Fruit fly (Drosophila melanogaster): ENCODE measurements around the gene CG13461.

The CG13461 gene

DNA sequence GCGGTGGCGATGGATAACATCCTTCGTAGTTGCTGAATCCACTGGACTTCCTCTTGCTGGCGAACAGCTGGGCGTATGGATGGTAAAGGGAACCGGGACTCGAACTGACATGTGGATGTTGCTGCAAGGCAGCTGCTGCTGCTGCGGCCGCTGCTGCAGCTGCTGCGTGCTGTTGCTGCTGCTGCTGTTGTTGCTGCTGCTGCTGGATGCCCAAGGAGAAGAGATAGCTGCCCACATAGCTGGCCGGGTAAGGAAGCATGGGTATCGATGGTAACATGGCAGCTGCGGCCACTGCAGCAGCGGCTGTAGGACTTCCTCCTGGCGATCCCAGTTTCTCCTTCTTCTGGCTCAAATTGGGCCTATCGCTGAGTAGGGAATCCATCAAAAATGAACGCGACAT is 8.8 kb downstream of the CG13461 start:
- TF ChIP-seq CG8632 (GFP tag; optimal IDR thresholded peaks at IDR 0.05), result no peak
- TF ChIP-seq Met (GFP tag; optimal IDR thresholded peaks at IDR 0.05), result no peak
- no peak for TF ChIP-seq Smox (GFP tag; optimal IDR thresholded peaks at IDR 0.05)
- no peak for TF ChIP-seq dac (GFP tag; optimal IDR thresholded peaks at IDR 0.05)
- no peak for TF ChIP-seq CG16779 (tag; optimal IDR thresholded peaks at IDR 0.05)
- TF ChIP-seq CG34406 (GFP tag; optimal IDR thresholded peaks at IDR 0.05), result no peak
- no peak for TF ChIP-seq svp (GFP tag)
- TF ChIP-seq fd85E (GFP tag; optimal IDR thresholded peaks at IDR 0.05), result no peak
- TF ChIP-seq Ets96B (tag; optimal IDR thresholded peaks at IDR 0.05), result no peak
- TF ChIP-seq CG11294 (GFP tag; IDR thresholded peaks at IDR 0.05), result no peak
- TF ChIP-seq Sox102F (GFP tag; optimal IDR thresholded peaks at IDR 0.05), result no peak
- TF ChIP-seq Blimp-1 (GFP tag; optimal IDR thresholded peaks at IDR 0.05), result no peak
- no peak for TF ChIP-seq eg (GFP tag; IDR thresholded peaks at IDR 0.05)
- TF ChIP-seq ss (GFP tag; optimal IDR thresholded peaks at IDR 0.05), result no peak
- no peak for TF ChIP-seq CG11902 (GFP tag; optimal IDR thresholded peaks at IDR 0.05)
- TF ChIP-seq Ets21C (GFP tag; optimal IDR thresholded peaks at IDR 0.05), result no peak
- TF ChIP-seq Eip93F (GFP tag; optimal IDR thresholded peaks at IDR 0.05), result no peak
- no peak for TF ChIP-seq fkh (GFP tag; optimal IDR thresholded peaks at IDR 0.05)

DNA sequence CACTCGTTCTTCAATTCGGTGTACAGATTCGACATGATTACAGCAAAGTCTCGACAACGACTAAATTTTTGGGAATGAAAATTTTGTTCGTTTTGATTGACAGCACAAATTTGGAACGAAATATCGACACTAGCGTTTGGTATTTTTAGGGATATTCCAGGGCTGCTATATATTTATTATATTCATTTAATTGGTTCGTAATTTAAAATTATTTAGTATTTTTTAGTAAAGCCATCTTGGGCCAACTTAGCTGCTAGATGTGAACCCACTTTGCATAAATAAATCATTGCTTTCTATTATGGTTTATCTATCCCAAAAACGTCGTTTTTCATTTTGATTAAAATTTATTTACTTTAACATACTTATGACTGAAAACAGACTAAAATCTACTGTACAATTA is 9.8 kb downstream of the CG13461 start, which contains the start of gene Rpn12R:
TSS of gene Rpn12R (minus strand) at position 101 of the 400 bp plus-strand sequence.
- TF ChIP-seq pdm3 (GFP tag; optimal IDR thresholded peaks at IDR 0.05), result no peak
- TF ChIP-seq salr (GFP tag; optimal IDR thresholded peaks at IDR 0.05), result no peak
- TF ChIP-seq Hr39 (GFP tag; optimal IDR thresholded peaks at IDR 0.05), result no peak
- TF ChIP-seq CG8119 (GFP tag; IDR thresholded peaks at IDR 0.05), result no peak
- TF ChIP-seq CG34406 (GFP tag; optimal IDR thresholded peaks at IDR 0.05), result no peak
- TF ChIP-seq svp (GFP tag), result no peak
- TF ChIP-seq Sox14 (GFP tag; optimal IDR thresholded peaks at IDR 0.05), result no peak
- TF ChIP-seq vri (GFP tag; optimal IDR thresholded peaks at IDR 0.05), result no peak
- TF ChIP-seq net (GFP tag; optimal IDR thresholded peaks at IDR 0.05), result no peak
- no peak for TF ChIP-seq Ets96B (tag; optimal IDR thresholded peaks at IDR 0.05)
- TF ChIP-seq cyc (GFP tag; optimal IDR thresholded peaks at IDR 0.05), result no peak
- TF ChIP-seq CG15336 (GFP tag; IDR thresholded peaks at IDR 0.05), result no peak
- no peak for TF ChIP-seq Hr4 (GFP tag; optimal IDR thresholded peaks at IDR 0.05)
- no peak for TF ChIP-seq Sox15 (GFP tag; optimal IDR thresholded peaks at IDR 0.05)
- TF ChIP-seq CG16779 (tag; optimal IDR thresholded peaks at IDR 0.05), result no peak
- no peak for TF ChIP-seq CG7368 (GFP tag; optimal IDR thresholded peaks at IDR 0.05)
- no peak for TF ChIP-seq Eip75B (GFP tag; optimal IDR thresholded peaks at IDR 0.05)
- no peak for TF ChIP-seq CG6163 (GFP tag; IDR thresholded peaks at IDR 0.05)
- TF ChIP-seq CG11294 (GFP tag; IDR thresholded peaks at IDR 0.05), result no peak
- TF ChIP-seq ss (GFP tag; optimal IDR thresholded peaks at IDR 0.05), result no peak

DNA sequence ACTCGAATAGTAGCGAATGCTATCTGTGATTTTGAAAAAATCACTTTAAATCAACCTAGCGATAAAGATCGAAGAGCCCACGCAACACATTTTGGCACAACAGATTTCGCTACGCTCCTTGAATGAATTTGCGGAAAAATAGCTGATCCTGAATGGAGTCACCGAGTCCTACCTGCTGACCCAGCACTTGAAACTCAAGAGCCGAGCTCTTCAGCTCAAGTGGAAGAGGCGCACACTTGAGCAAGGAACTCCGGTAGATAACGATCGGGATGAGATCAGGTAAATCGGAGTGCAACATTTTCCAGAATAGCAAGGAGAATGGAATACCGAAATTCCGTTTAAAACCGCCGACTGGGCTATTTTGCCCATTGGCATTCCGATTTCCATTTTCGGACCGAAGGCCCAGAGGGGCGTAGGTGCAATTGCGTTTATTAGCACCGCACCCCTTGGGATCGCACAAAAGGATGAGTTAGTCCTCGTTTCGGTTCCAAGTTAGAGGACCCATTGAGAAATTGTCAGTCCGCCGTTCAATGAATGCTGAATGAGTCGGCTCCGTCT is 11.9 kb downstream of the CG13461 start:
- TF ChIP-seq Hr4 (GFP tag; optimal IDR thresholded peaks at IDR 0.05) (no peak), Sox15 (GFP tag; optimal IDR thresholded peaks at IDR 0.05) (no peak), CG8632 (GFP tag; optimal IDR thresholded peaks at IDR 0.05) (no peak), CG31627 (GFP tag; optimal IDR thresholded peaks at IDR 0.05) (no peak), CG1621 (tag; optimal IDR thresholded peaks at IDR 0.05) (no peak), CG3032 (tag; optimal IDR thresholded peaks at IDR 0.05) (no peak), Blimp-1 (GFP tag; optimal IDR thresholded peaks at IDR 0.05) (no peak), Eip78C (GFP tag) (no peak), Lpt (GFP tag; optimal IDR thresholded peaks at IDR 0.05) (no peak), CG6854 (GFP tag; optimal IDR thresholded peaks at IDR 0.05) (no peak), CG6163 (GFP tag; IDR thresholded peaks at IDR 0.05) (no peak), fd59A (GFP tag; optimal IDR thresholded peaks at IDR 0.05) (no peak), Gug (GFP tag; IDR thresholded peaks at IDR 0.05) (no peak), achi (GFP tag; optimal IDR thresholded peaks at IDR 0.05) (no peak), Hr39 (GFP tag; optimal IDR thresholded peaks at IDR 0.05) (no peak), CG7368 (GFP tag; optimal IDR thresholded peaks at IDR 0.05) (no peak), CG11294 (GFP tag; IDR thresholded peaks at IDR 0.05) (no peak), topi (GFP tag; optimal IDR thresholded peaks at IDR 0.05) (no peak)
